Worm (Caenorhabditis elegans) whole organism, young adult: ENCODE data around the gene mltn-6.
A peak's percentile ranks its signal among the peaks of the same experiment; 100 is the strongest.

ENCODE experiments used
- B0019.2 ChIP-seq: fragments of 200-800 bp; sonication (Bioruptor generic); conservative IDR thresholded peaks from 2 replicates; pipeline ENCODE4 v1.3.6; 2022; ENCODE audit warnings: missing genetic modification reagents, missing genetic modification characterization, missing compliant biosample characterization
- C06A6.2 ChIP-seq: fragments of 200-800 bp; sonication (Bioruptor generic); conservative IDR thresholded peaks from 2 replicates; pipeline ENCODE4 v1.3.6; 2022; ENCODE audit warnings: missing genetic modification characterization, missing compliant biosample characterization
- F52B5.7 ChIP-seq: sonication (generic microtip); optimal IDR thresholded peaks from 2 replicates; lab custom pipeline; 2016; ENCODE audit warnings: mild to moderate bottlenecking, missing genetic modification characterization, missing compliant biosample characterization
- T07F8.4 ChIP-seq: sonication (generic microtip); optimal IDR thresholded peaks from 2 replicates; lab custom pipeline; 2016; ENCODE audit warnings: mild to moderate bottlenecking, missing genetic modification characterization, moderate library complexity, missing compliant biosample characterization
- ZK185.1 ChIP-seq: sonication (generic microtip); optimal IDR thresholded peaks from 2 replicates; lab custom pipeline; 2016; ENCODE audit warnings: mild to moderate bottlenecking, missing genetic modification characterization, missing compliant biosample characterization; ENCODE audit not compliant: poor library complexity, severe bottlenecking
- akir-1 ChIP-seq: fragments of 200-800 bp; sonication (Bioruptor generic); optimal IDR thresholded peaks from 2 replicates; lab custom pipeline; 2018; ENCODE audit warnings: mild to moderate bottlenecking, missing genetic modification characterization, moderate library complexity, missing compliant biosample characterization
- ama-1 ChIP-seq, 3 experiments: fragments of 150-350 bp in 1 of 3; sonication (generic microtip) in 2 of 3; optimal IDR thresholded peaks; 2 replicates each; lab custom pipeline; 2014 to 2018; ENCODE audit warnings: missing biosample characterization in 2 of 3, missing genetic modification characterization in 2 of 3, missing genetic modification reagents in 2 of 3
- attf-3 ChIP-seq: fragments of 200-800 bp; sonication (Bioruptor generic); conservative IDR thresholded peaks from 2 replicates; pipeline ENCODE4 v1.3.6; 2022; ENCODE audit warnings: missing genetic modification reagents, missing genetic modification characterization, missing compliant biosample characterization
- attf-5 ChIP-seq: fragments of 200-800 bp; sonication (Bioruptor generic); optimal IDR thresholded peaks from 2 replicates; lab custom pipeline; 2018; ENCODE audit warnings: mild to moderate bottlenecking, missing genetic modification characterization, missing compliant biosample characterization
- attf-6 ChIP-seq: fragments of 200-800 bp; sonication (Bioruptor generic); IDR thresholded peaks from 2 replicates; pipeline ENCODE4 v1.3.6; 2022; ENCODE audit warnings: missing genetic modification reagents, missing genetic modification characterization, missing compliant biosample characterization
- ceh-27 ChIP-seq: fragments of 200-800 bp; sonication (Bioruptor generic); optimal IDR thresholded peaks from 2 replicates; lab custom pipeline; 2018; ENCODE audit warnings: mild to moderate bottlenecking, missing genetic modification characterization, moderate library complexity, missing compliant biosample characterization
- ceh-91 ChIP-seq: fragments of 200-800 bp; sonication (Bioruptor generic); IDR thresholded peaks from 2 replicates; pipeline ENCODE4 v1.3.6; 2022; ENCODE audit warnings: missing genetic modification reagents, missing genetic modification characterization, missing compliant biosample characterization
- die-1 ChIP-seq: sonication (generic microtip); optimal IDR thresholded peaks from 2 replicates; lab custom pipeline; 2016; ENCODE audit warnings: missing genotype, mild to moderate bottlenecking, missing genetic modification characterization, missing compliant biosample characterization
- dpff-1 ChIP-seq: sonication (generic microtip); optimal IDR thresholded peaks from 2 replicates; lab custom pipeline; 2017; ENCODE audit warnings: mild to moderate bottlenecking, missing genetic modification characterization, missing compliant biosample characterization
- dpl-1 ChIP-seq: fragments of 150-350 bp; optimal IDR thresholded peaks from 2 replicates; lab custom pipeline; 2014; ENCODE audit warnings: missing biosample characterization, missing genetic modification reagents, missing genetic modification characterization
- efl-1 ChIP-seq: fragments of 150-350 bp; optimal IDR thresholded peaks from 2 replicates; lab custom pipeline; 2014; ENCODE audit warnings: missing biosample characterization, missing genetic modification reagents, missing genetic modification characterization
- egl-18 ChIP-seq: fragments of 200-800 bp; sonication (Bioruptor generic); IDR thresholded peaks from 2 replicates; pipeline ENCODE4 v1.3.6; 2022; ENCODE audit warnings: missing genetic modification reagents, missing genetic modification characterization, missing compliant biosample characterization
- him-1 ChIP-seq: sonication (generic microtip); optimal IDR thresholded peaks from 2 replicates; lab custom pipeline; 2016; ENCODE audit warnings: missing genotype, missing genetic modification reagents, missing genetic modification characterization, missing compliant biosample characterization
- hrde-1 ChIP-seq: sonication (generic microtip); optimal IDR thresholded peaks from 2 replicates; lab custom pipeline; 2016; ENCODE audit warnings: missing genetic modification characterization, mild to moderate bottlenecking, missing compliant biosample characterization, moderate library complexity, missing genotype, missing genetic modification reagents, borderline replicate concordance
- lin-26 ChIP-seq: fragments of 200-800 bp; sonication (Bioruptor generic); IDR thresholded peaks from 2 replicates; pipeline ENCODE4 v1.3.6; 2022; ENCODE audit warnings: missing genetic modification reagents, missing genetic modification characterization, missing compliant biosample characterization
- lin-35 ChIP-seq, 3 experiments: fragments of 150-350 bp in 2 of 3; sonication (generic microtip) in 1 of 3; optimal IDR thresholded peaks; 2 replicates each; lab custom pipeline; 2014 to 2018; ENCODE audit warnings: missing biosample characterization in 3 of 3, missing genetic modification characterization in 3 of 3, missing genetic modification reagents in 3 of 3
- lsy-27 ChIP-seq: sonication (generic microtip); optimal IDR thresholded peaks from 2 replicates; lab custom pipeline; 2017; ENCODE audit warnings: missing genetic modification characterization, mild to moderate bottlenecking, missing compliant biosample characterization, antibody characterized with exemption, missing genotype, borderline replicate concordance; ENCODE audit not compliant: insufficient read depth
- madf-10 ChIP-seq: sonication (generic microtip); optimal IDR thresholded peaks from 2 replicates; lab custom pipeline; 2016; ENCODE audit warnings: mild to moderate bottlenecking, missing genetic modification characterization, missing compliant biosample characterization
- madf-6 ChIP-seq: fragments of 200-800 bp; sonication (Bioruptor generic); IDR thresholded peaks from 2 replicates; pipeline ENCODE4 v1.3.6; 2022; ENCODE audit warnings: missing genetic modification reagents, missing genetic modification characterization, missing compliant biosample characterization
- madf-8 ChIP-seq: fragments of 200-800 bp; sonication (Bioruptor generic); conservative IDR thresholded peaks from 2 replicates; pipeline ENCODE4 v1.3.6; 2022; ENCODE audit warnings: missing genetic modification reagents, missing genetic modification characterization, missing compliant biosample characterization
- mel-28 ChIP-seq: sonication (generic microtip); optimal IDR thresholded peaks from 2 replicates; lab custom pipeline; 2016; ENCODE audit warnings: borderline replicate concordance, mild to moderate bottlenecking, missing genetic modification characterization, missing compliant biosample characterization
- nfyb-1 ChIP-seq: fragments of 200-800 bp; sonication (Bioruptor generic); IDR thresholded peaks from 2 replicates; pipeline ENCODE4 v1.3.6; 2022; ENCODE audit warnings: missing genetic modification reagents, missing genetic modification characterization, missing compliant biosample characterization
- nhr-120 ChIP-seq: fragments of 200-800 bp; sonication (Bioruptor generic); IDR thresholded peaks from 2 replicates; pipeline ENCODE4 v1.3.6; 2022; ENCODE audit warnings: missing genetic modification characterization, missing compliant biosample characterization
- nhr-80 ChIP-seq: sonication (generic microtip); optimal IDR thresholded peaks from 2 replicates; lab custom pipeline; 2016; ENCODE audit warnings: missing genetic modification characterization, missing compliant biosample characterization
- nhr-90 ChIP-seq: sonication (generic microtip); optimal IDR thresholded peaks from 2 replicates; lab custom pipeline; 2016; ENCODE audit warnings: missing genotype, mild to moderate bottlenecking, missing genetic modification characterization, missing compliant biosample characterization
- pha-4 ChIP-seq: fragments of 150-350 bp; sonication (generic microtip); optimal IDR thresholded peaks from 2 replicates; lab custom pipeline; 2014; ENCODE audit warnings: missing biosample characterization, missing genetic modification reagents, missing genetic modification characterization
- sea-2 ChIP-seq: fragments of 200-800 bp; sonication (Bioruptor generic); IDR thresholded peaks from 2 replicates; pipeline ENCODE4 v1.3.6; 2022; ENCODE audit warnings: missing genetic modification characterization, missing compliant biosample characterization
- snpc-1.1 ChIP-seq: sonication (generic microtip); optimal IDR thresholded peaks from 2 replicates; lab custom pipeline; 2017; ENCODE audit warnings: missing genetic modification characterization, mild to moderate bottlenecking, missing compliant biosample characterization, antibody characterized with exemption, moderate library complexity, missing genotype, missing genetic modification reagents; ENCODE audit not compliant: insufficient read depth
- snpc-1.3 ChIP-seq: sonication (generic microtip); optimal IDR thresholded peaks from 2 replicates; lab custom pipeline; 2017; ENCODE audit warnings: missing genetic modification characterization, mild to moderate bottlenecking, missing compliant biosample characterization, antibody characterized with exemption, moderate library complexity, missing genotype, missing genetic modification reagents; ENCODE audit not compliant: insufficient read depth
- tbp1 ChIP-seq: fragments of 200-800 bp; sonication (Bioruptor generic); optimal IDR thresholded peaks from 2 replicates; lab custom pipeline; 2018; ENCODE audit warnings: mild to moderate bottlenecking, missing genetic modification characterization, missing compliant biosample characterization
- unc-130 ChIP-seq: sonication (generic microtip); optimal IDR thresholded peaks from 2 replicates; lab custom pipeline; 2016; ENCODE audit warnings: missing genetic modification reagents, missing genetic modification characterization, missing compliant biosample characterization
- zfh-2 ChIP-seq: fragments of 200-800 bp; sonication (Bioruptor generic); conservative IDR thresholded peaks from 2 replicates; pipeline ENCODE4 v1.3.6; 2022; ENCODE audit warnings: missing genetic modification reagents, missing genetic modification characterization, missing compliant biosample characterization
- ztf-18 ChIP-seq: sonication (generic microtip); optimal IDR thresholded peaks from 2 replicates; lab custom pipeline; 2016; ENCODE audit warnings: missing genotype, mild to moderate bottlenecking, missing genetic modification characterization, missing compliant biosample characterization
- ztf-25 ChIP-seq: fragments of 200-800 bp; sonication (Bioruptor generic); IDR thresholded peaks from 2 replicates; pipeline ENCODE4 v1.3.6; 2022; ENCODE audit warnings: missing genetic modification reagents, missing genetic modification characterization, missing compliant biosample characterization
- ztf-28 ChIP-seq: fragments of 200-800 bp; sonication (Bioruptor generic); IDR thresholded peaks from 2 replicates; pipeline ENCODE4 v1.3.6; 2022; ENCODE audit warnings: missing genetic modification reagents, missing genetic modification characterization, missing compliant biosample characterization
- ztf-3 ChIP-seq: fragments of 200-800 bp; sonication (Bioruptor generic); optimal IDR thresholded peaks from 2 replicates; lab custom pipeline; 2018; ENCODE audit warnings: mild to moderate bottlenecking, missing genetic modification characterization, missing compliant biosample characterization

Gene mltn-6

ce11 chrV:376790-377189 is 12.0 kb downstream of the mltn-6 start:
- no peak for TF ChIP-seq tbp1 (GFP tag; lab: Kevin White, UChicago)
- TF ChIP-seq ceh-91 = no peak
- no peak for TF ChIP-seq C06A6.2 (GFP tag; lab: Robert Waterston, UW)
- no peak for TF ChIP-seq die-1 (tag; lab: Kevin White, UChicago)
- TF ChIP-seq lin-26 = no peak
- no peak for TF ChIP-seq ztf-25 (GFP tag; lab: Robert Waterston, UW)
- TF ChIP-seq B0019.2 = no peak
- no peak for TF ChIP-seq madf-8 (GFP tag; lab: Robert Waterston, UW)
- TF ChIP-seq nhr-90 (tag; lab: Kevin White, UChicago) = no peak
- TF ChIP-seq akir-1 (GFP tag; lab: Kevin White, UChicago) = no peak
- TF ChIP-seq dpff-1 (tag; lab: Kevin White, UChicago) = no peak
- TF ChIP-seq ama-1 (optimal IDR thresholded peaks at IDR 0.05; lab: Kevin White, UChicago) = no peak
- TF ChIP-seq ama-1 (GFP tag; optimal IDR thresholded peaks at IDR 0.05; lab: Kevin White, UChicago) = no peak
- no peak for TF ChIP-seq unc-130 (GFP tag; lab: Kevin White, UChicago)
- no peak for TF ChIP-seq madf-6 (GFP tag; lab: Robert Waterston, UW)

ce11 chrV:378231-378630 is 13.5 kb downstream of the mltn-6 start:
- TF ChIP-seq C06A6.2 (GFP tag; lab: Robert Waterston, UW) (peak; percentile 40; the same call in 1 of the 2 replicates), him-1 (tag; lab: Kevin White, UChicago) (no peak), egl-18 (GFP tag; lab: Robert Waterston, UW) (0 out of 2 replicates have a peak, but pooled peaks have one; percentile 17)

DNA sequence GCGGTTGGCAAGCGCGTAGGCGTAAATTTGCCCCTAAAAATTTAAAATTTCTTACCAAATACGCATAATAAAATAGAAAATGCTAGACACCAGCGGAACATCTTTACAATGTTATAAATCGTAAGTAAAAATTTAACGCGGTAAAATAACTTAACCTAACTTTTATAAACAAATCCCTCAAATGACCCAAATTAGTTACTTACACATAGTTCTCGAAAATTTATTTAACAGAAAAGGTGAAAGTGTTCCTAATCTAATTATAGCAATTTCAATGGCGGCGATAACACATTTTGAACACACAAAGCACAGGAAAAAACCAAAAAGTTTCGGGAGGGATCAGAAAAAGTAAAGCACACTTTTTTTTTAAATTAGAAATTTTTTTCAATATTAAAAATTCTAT is 15.4 kb downstream of the mltn-6 start, which contains the start of gene mltn-8:
Gene mltn-8 (minus strand): TSS at position 101 of the 400 bp plus-strand sequence.
- TF ChIP-seq ceh-27 (GFP tag; lab: Kevin White, UChicago) (no peak), ama-1 (optimal IDR thresholded peaks at IDR 0.05; lab: Kevin White, UChicago) (no peak), ama-1 (GFP tag; optimal IDR thresholded peaks at IDR 0.05; lab: Kevin White, UChicago) (no peak), ztf-3 (GFP tag; lab: Kevin White, UChicago) (no peak), snpc-1.3 (tag; lab: Kevin White, UChicago) (no peak), F52B5.7 (tag; lab: Kevin White, UChicago) (no peak), sea-2 (GFP tag; lab: Robert Waterston, UW) (no peak), efl-1 (GFP tag; lab: Kevin White, UChicago) (no peak), zfh-2 (GFP tag; lab: Robert Waterston, UW) (no peak), lsy-27 (tag; lab: Kevin White, UChicago) (no peak), madf-10 (tag; lab: Kevin White, UChicago) (no peak), attf-5 (GFP tag; lab: Kevin White, UChicago) (no peak), lin-35 (GFP tag; optimal IDR thresholded peaks at IDR 0.05; lab: Kevin White, UChicago) (no peak), mel-28 (tag; lab: Kevin White, UChicago) (no peak), T07F8.4 (tag; lab: Kevin White, UChicago) (no peak), hrde-1 (tag; lab: Kevin White, UChicago) (no peak), nhr-80 (tag; lab: Kevin White, UChicago) (no peak)

DNA sequence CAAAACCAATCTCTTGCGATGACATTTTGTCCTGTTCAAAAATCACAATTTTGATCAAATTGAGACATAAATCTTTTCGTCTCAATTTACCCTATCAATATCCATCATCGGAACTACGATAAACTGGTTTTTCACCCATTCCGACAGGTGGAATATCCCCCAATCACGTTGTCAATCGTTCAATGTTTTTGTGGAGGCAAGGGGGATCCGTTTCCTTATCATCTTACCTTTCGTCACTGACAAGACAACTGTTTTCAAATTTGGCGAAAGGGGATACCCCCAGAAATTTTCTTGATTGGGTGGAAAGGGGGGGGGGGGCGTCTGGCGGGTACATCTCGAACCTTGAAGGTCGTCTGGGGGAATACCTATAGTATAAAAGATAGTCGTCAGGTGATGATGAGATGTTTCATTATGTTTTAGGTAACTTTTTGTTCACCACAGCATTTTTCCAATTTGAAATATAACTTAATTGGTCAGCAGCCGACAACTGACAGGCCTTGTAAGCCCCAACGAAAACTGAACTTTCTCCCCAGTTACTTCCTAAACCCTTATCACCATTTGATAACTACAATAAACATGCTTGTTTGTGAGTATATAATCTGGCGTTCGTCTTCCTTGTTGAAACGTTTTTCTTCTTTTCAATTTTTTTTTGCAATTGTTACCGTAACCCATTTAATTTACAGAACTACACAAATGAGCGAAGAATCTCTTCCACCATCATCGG is 16.6 kb downstream of the mltn-6 start, which contains the start of gene ZK6.8:
Gene ZK6.8 (plus strand): TSS at position 682 of the 724 bp plus-strand sequence.
- TF ChIP-seq ztf-28 = no peak
- no peak for TF ChIP-seq attf-6
- TF ChIP-seq attf-5 (GFP tag; lab: Kevin White, UChicago) = no peak
- no peak for TF ChIP-seq nhr-120 (GFP tag; lab: Robert Waterston, UW)
- TF ChIP-seq T07F8.4 (tag; lab: Kevin White, UChicago) = no peak
- no peak for TF ChIP-seq dpl-1
- TF ChIP-seq snpc-1.1 = no peak
- no peak for TF ChIP-seq madf-10 (tag; lab: Kevin White, UChicago)
- no peak for TF ChIP-seq ceh-91
- no peak for TF ChIP-seq nfyb-1 (GFP tag; lab: Robert Waterston, UW)
- no peak for TF ChIP-seq hrde-1 (tag; lab: Kevin White, UChicago)
- no peak for TF ChIP-seq pha-4 (tag; lab: Kevin White, UChicago)
- no peak for TF ChIP-seq attf-3 (GFP tag; lab: Robert Waterston, UW)
- TF ChIP-seq ztf-18 (tag; lab: Kevin White, UChicago) = no peak
- TF ChIP-seq ZK185.1 (tag; lab: Kevin White, UChicago) = no peak
